Worm (Caenorhabditis elegans) whole organism, L4/young adult: ENCODE data around the gene Y105C5A.1273.
"Not testable (repeated sequence)": the region's sequence is repeated elsewhere in the genome, so short reads cannot be mapped to it uniquely, and the experiment has no call there.

ENCODE experiments used
- W03F9.2 ChIP-seq: fragments of 150-350 bp; optimal IDR thresholded peaks from 2 replicates; lab custom pipeline; 2014; ENCODE audit warnings: missing biosample characterization, missing genetic modification characterization
- dao-5 ChIP-seq: sonication (generic microtip); optimal IDR thresholded peaks from 2 replicates; lab custom pipeline; 2016; ENCODE audit warnings: missing genotype, missing genetic modification characterization, moderate library complexity, missing compliant biosample characterization

ce11 chrIV:15752114-15752513 is 38.8 kb upstream of the Y105C5A.1273 start, which contains the start of gene Y105C5A.1285:
- not testable (repeated sequence) for TF ChIP-seq W03F9.2; dao-5 (tag; lab: Kevin White, UChicago)
